Fruit fly (Drosophila melanogaster) whole organism, embryonic: ENCODE results near the gene Cpr64Ab.

Experiments used
- CG10147 ChIP-seq: fragments of 200-800 bp; sonication (Bioruptor generic); optimal IDR thresholded peaks from 2 replicates; lab custom pipeline; 2019; ENCODE audit warnings: missing biosample characterization, mild to moderate bottlenecking, missing genetic modification characterization, moderate library complexity
- CG10267 ChIP-seq: fragments of 200-800 bp; sonication (Bioruptor generic); optimal IDR thresholded peaks from 2 replicates; lab custom pipeline; 2018; ENCODE audit warnings: missing biosample characterization, mild to moderate bottlenecking, missing genetic modification characterization, moderate library complexity
- CG10274 ChIP-seq: fragments of 200-800 bp; sonication (Bioruptor generic); optimal IDR thresholded peaks from 3 replicates; lab custom pipeline; 2017; ENCODE audit warnings: missing biosample characterization, mild to moderate bottlenecking, missing genetic modification characterization
- CG10321 ChIP-seq: fragments of 200-800 bp; sonication (Bioruptor generic); IDR thresholded peaks from 2 replicates; pipeline ENCODE4 v1.3.6; 2022; ENCODE audit warnings: missing biosample characterization, missing genetic modification characterization
- CG10366 ChIP-seq: fragments of 200-800 bp; sonication (Bioruptor generic); IDR thresholded peaks from 2 replicates; pipeline ENCODE4 v1.3.6; 2022; ENCODE audit warnings: missing biosample characterization, missing genetic modification characterization
- CG10959 ChIP-seq: fragments of 200-800 bp; sonication (Bioruptor generic); IDR thresholded peaks from 2 replicates; pipeline ENCODE4 v1.3.6; 2022; ENCODE audit warnings: missing biosample characterization, missing genetic modification characterization
- CG11695 ChIP-seq: fragments of 200-800 bp; sonication (Bioruptor generic); IDR thresholded peaks from 3 replicates; pipeline ENCODE4 v1.3.6; 2022; ENCODE audit warnings: missing biosample characterization, missing genetic modification characterization
- CG1603 ChIP-seq: fragments of 200-800 bp; sonication (Bioruptor generic); optimal IDR thresholded peaks from 2 replicates; lab custom pipeline; 2019; ENCODE audit warnings: missing biosample characterization, mild to moderate bottlenecking, missing genetic modification characterization, moderate library complexity
- CG16863 ChIP-seq: fragments of 200-800 bp; sonication (Bioruptor generic); optimal IDR thresholded peaks from 3 replicates; lab custom pipeline; 2016; ENCODE audit warnings: missing biosample characterization, missing genetic modification characterization
- CG17385 ChIP-seq: fragments of 200-800 bp; sonication (Bioruptor generic); optimal IDR thresholded peaks from 3 replicates; lab custom pipeline; 2018; ENCODE audit warnings: missing biosample characterization, mild to moderate bottlenecking, missing genetic modification characterization
- CG30403 ChIP-seq: fragments of 200-800 bp; sonication (Bioruptor generic); optimal IDR thresholded peaks from 3 replicates; lab custom pipeline; 2016; ENCODE audit warnings: missing biosample characterization, missing genetic modification characterization
- CG42726 ChIP-seq: fragments of 200-800 bp; sonication (Bioruptor generic); IDR thresholded peaks from 2 replicates; pipeline ENCODE4 v1.3.6; 2022; ENCODE audit warnings: missing biosample characterization, missing genetic modification characterization; ENCODE audit not compliant: partially characterized antibody
- CG43689 ChIP-seq: fragments of 200-800 bp; sonication (Bioruptor generic); IDR thresholded peaks from 2 replicates; pipeline ENCODE4 v1.3.6; 2022; ENCODE audit warnings: missing biosample characterization, missing genetic modification characterization
- CG4617 ChIP-seq: fragments of 200-800 bp; sonication (Bioruptor generic); optimal IDR thresholded peaks from 3 replicates; lab custom pipeline; 2016; ENCODE audit warnings: missing biosample characterization, missing genetic modification characterization, borderline replicate concordance
- CG6791 ChIP-seq: fragments of 200-800 bp; sonication (Bioruptor generic); IDR thresholded peaks from 3 replicates; pipeline ENCODE4 v1.3.6; 2022; ENCODE audit warnings: missing biosample characterization, missing genetic modification characterization; ENCODE audit not compliant: partially characterized antibody
- CG7963 ChIP-seq: fragments of 200-800 bp; sonication (Bioruptor generic); IDR thresholded peaks from 3 replicates; pipeline ENCODE4 v1.3.6; 2022; ENCODE audit warnings: missing biosample characterization, missing genetic modification characterization; ENCODE audit not compliant: partially characterized antibody
- CG8290 ChIP-seq, 3 experiments: fragments of 200-800 bp; sonication (Bioruptor generic); optimal IDR thresholded peaks; 2 replicates each; lab custom pipeline; 2016 to 2019; ENCODE audit warnings: missing biosample characterization in 3 of 3, missing genetic modification characterization in 3 of 3, mild to moderate bottlenecking in 2 of 3, moderate library complexity in 1 of 3
- Doc2 ChIP-seq: fragments of 200-800 bp; sonication (Bioruptor generic); IDR thresholded peaks from 2 replicates; pipeline ENCODE4 v1.3.6; 2022; ENCODE audit warnings: missing biosample characterization, missing genetic modification characterization
- E2f2 ChIP-seq: fragments of 200-800 bp; sonication (Bioruptor generic); IDR thresholded peaks from 2 replicates; pipeline ENCODE4 v1.3.6; 2022; ENCODE audit warnings: missing biosample characterization, missing genetic modification characterization
- Elba2 ChIP-seq: fragments of 200-800 bp; sonication (Bioruptor generic); optimal IDR thresholded peaks from 3 replicates; lab custom pipeline; 2016; ENCODE audit warnings: missing biosample characterization, missing genetic modification characterization
- Fer1 ChIP-seq: fragments of 200-800 bp; sonication (Bioruptor generic); optimal IDR thresholded peaks from 2 replicates; lab custom pipeline; 2017; ENCODE audit warnings: missing biosample characterization, mild to moderate bottlenecking, missing genetic modification characterization
- HLH3B ChIP-seq: fragments of 200-800 bp; sonication (Bioruptor generic); IDR thresholded peaks from 2 replicates; pipeline ENCODE4 v1.3.6; 2022; ENCODE audit warnings: missing biosample characterization, missing genetic modification characterization
- Lpt ChIP-seq: fragments of >200 bp; optimal IDR thresholded peaks from 2 replicates; lab custom pipeline; 2018; ENCODE audit warnings: missing biosample characterization, missing genetic modification characterization
- Meics ChIP-seq: fragments of 200-800 bp; sonication (Bioruptor generic); optimal IDR thresholded peaks from 2 replicates; lab custom pipeline; 2017; ENCODE audit warnings: missing biosample characterization, mild to moderate bottlenecking, missing genetic modification characterization
- NK7.1 ChIP-seq: fragments of 200-800 bp; sonication (Bioruptor generic); optimal IDR thresholded peaks from 3 replicates; lab custom pipeline; 2016; ENCODE audit warnings: missing biosample characterization, missing genetic modification characterization
- Nf-YA ChIP-seq: fragments of 200-800 bp; sonication (Bioruptor generic); IDR thresholded peaks from 2 replicates; pipeline ENCODE4 v1.3.6; 2022; ENCODE audit warnings: missing biosample characterization, missing genetic modification characterization
- Opbp ChIP-seq: fragments of 200-800 bp; sonication (Bioruptor generic); IDR thresholded peaks from 3 replicates; pipeline ENCODE4 v1.3.6; 2022; ENCODE audit warnings: missing biosample characterization, missing genetic modification characterization; ENCODE audit not compliant: partially characterized antibody
- PHDP ChIP-seq: fragments of 200-800 bp; sonication (Bioruptor generic); optimal IDR thresholded peaks from 3 replicates; lab custom pipeline; 2018; ENCODE audit warnings: missing biosample characterization, mild to moderate bottlenecking, missing genetic modification characterization, moderate library complexity
- Six4 ChIP-seq: fragments of 200-800 bp; sonication (Bioruptor generic); optimal IDR thresholded peaks from 2 replicates; lab custom pipeline; 2016; ENCODE audit warnings: missing biosample characterization, missing genetic modification characterization
- Xbp1 ChIP-seq: fragments of 200-800 bp; sonication (Bioruptor generic); optimal IDR thresholded peaks from 3 replicates; lab custom pipeline; 2016; ENCODE audit warnings: missing biosample characterization, mild to moderate bottlenecking, missing genetic modification characterization
- ash1 ChIP-seq: fragments of 200-800 bp; sonication (Bioruptor generic); optimal IDR thresholded peaks from 2 replicates; lab custom pipeline; 2018; ENCODE audit warnings: missing biosample characterization, mild to moderate bottlenecking, missing genetic modification characterization
- ato ChIP-seq: fragments of 200-800 bp; sonication (Bioruptor generic); IDR thresholded peaks from 2 replicates; pipeline ENCODE4 v1.3.6; 2022; ENCODE audit warnings: missing biosample characterization, missing genetic modification characterization; ENCODE audit not compliant: partially characterized antibody
- bab2 ChIP-seq: fragments of 200-800 bp; sonication (Bioruptor generic); optimal IDR thresholded peaks from 2 replicates; lab custom pipeline; 2016; ENCODE audit warnings: missing biosample characterization, missing genetic modification characterization
- cas ChIP-seq: fragments of 200-800 bp; sonication (Bioruptor generic); IDR thresholded peaks from 2 replicates; pipeline ENCODE4 v1.3.6; 2022; ENCODE audit warnings: missing biosample characterization, missing genetic modification characterization
- corto ChIP-seq: fragments of 200-800 bp; sonication (Bioruptor generic); optimal IDR thresholded peaks from 2 replicates; lab custom pipeline; 2016; ENCODE audit warnings: missing biosample characterization, mild to moderate bottlenecking, missing genetic modification characterization, moderate library complexity
- dati ChIP-seq: fragments of 200-800 bp; sonication (Bioruptor generic); IDR thresholded peaks from 2 replicates; pipeline ENCODE4 v1.3.6; 2022; ENCODE audit warnings: missing biosample characterization, missing genetic modification characterization
- ftz-f1 ChIP-seq: fragments of 200-800 bp; sonication (Bioruptor generic); optimal IDR thresholded peaks from 2 replicates; lab custom pipeline; 2016; ENCODE audit warnings: missing biosample characterization, missing genetic modification characterization
- hth ChIP-seq: fragments of >200 bp; optimal IDR thresholded peaks from 2 replicates; lab custom pipeline; 2017; ENCODE audit warnings: inconsistent platforms
- kay ChIP-seq: fragments of 200-800 bp; sonication (Bioruptor generic); optimal IDR thresholded peaks from 2 replicates; lab custom pipeline; 2016; ENCODE audit warnings: missing biosample characterization, missing genetic modification characterization
- knrl ChIP-seq: fragments of 200-800 bp; sonication (Bioruptor generic); IDR thresholded peaks from 3 replicates; pipeline ENCODE4 v1.3.6; 2022; ENCODE audit warnings: missing biosample characterization, missing genetic modification characterization; ENCODE audit not compliant: partially characterized antibody
- lov ChIP-seq, 2 experiments: fragments of 200-800 bp in 1 of 2; fragments of >200 bp in 1 of 2; sonication (Bioruptor generic) in 1 of 2; IDR thresholded peaks in 1 of 2; optimal IDR thresholded peaks in 1 of 2; 2 replicates in 1 of 2; 3 replicates in 1 of 2; pipeline versions ENCODE4 v1.3.6 to Lab custom; 2017 to 2022; ENCODE audit warnings: missing biosample characterization in 1 of 2, missing genetic modification characterization in 1 of 2
- org-1 ChIP-seq: fragments of 200-800 bp; sonication (Bioruptor generic); optimal IDR thresholded peaks from 2 replicates; lab custom pipeline; 2017; ENCODE audit warnings: missing biosample characterization, missing genetic modification characterization
- run ChIP-seq: fragments of 200-800 bp; sonication (Bioruptor generic); optimal IDR thresholded peaks from 3 replicates; lab custom pipeline; 2018; ENCODE audit warnings: missing biosample characterization, mild to moderate bottlenecking, missing genetic modification characterization
- tin ChIP-seq: fragments of 200-800 bp; sonication (Bioruptor generic); optimal IDR thresholded peaks from 3 replicates; lab custom pipeline; 2016; ENCODE audit warnings: missing biosample characterization, missing genetic modification characterization
- tio ChIP-seq: fragments of 200-800 bp; sonication (Bioruptor generic); optimal IDR thresholded peaks from 2 replicates; lab custom pipeline; 2017; ENCODE audit warnings: missing biosample characterization, missing genetic modification characterization, inconsistent platforms
- wek ChIP-seq: fragments of 200-800 bp; sonication (Bioruptor generic); optimal IDR thresholded peaks from 3 replicates; lab custom pipeline; 2018; ENCODE audit warnings: missing biosample characterization, mild to moderate bottlenecking, missing genetic modification characterization, moderate library complexity
- zen2 ChIP-seq: fragments of 200-800 bp; sonication (Bioruptor generic); IDR thresholded peaks from 3 replicates; pipeline ENCODE4 v1.3.6; 2022; ENCODE audit warnings: missing biosample characterization, missing genetic modification characterization; ENCODE audit not compliant: partially characterized antibody

The Cpr64Ab gene

dm6 chr3L:4239442-4240322, 28.3 kb upstream of the Cpr64Ab start, which contains the start of gene Sqor (continued):
- no peak for TF ChIP-seq CG10959 (GFP tag; lab: Robert Waterston, UW)
- peak; percentile 85 for TF ChIP-seq CG11695 (GFP tag; lab: Robert Waterston, UW)
- peak; percentile 59 for TF ChIP-seq CG8290 (GFP tag; optimal IDR thresholded peaks at IDR 0.05; lab: Kevin White, UChicago)
- peak; percentile 34 to 97 for TF ChIP-seq CG8290 (tag; optimal IDR thresholded peaks at IDR 0.05; lab: Kevin White, UChicago)
- peak; percentile 89 for TF ChIP-seq NK7.1 (GFP tag; lab: Kevin White, UChicago)
- TF ChIP-seq org-1 (GFP tag; lab: Kevin White, UChicago) = peak; percentile 85
- TF ChIP-seq cas (GFP tag; lab: Robert Waterston, UW) = peak; percentile 74
- no peak for TF ChIP-seq Lpt (GFP tag; lab: Kevin White, UChicago)
- TF ChIP-seq hth (lab: Kevin White, UChicago) = no peak
- 0 out of 2 replicates have a peak, but pooled peaks have one; percentile 1 for TF ChIP-seq dati (GFP tag; lab: Robert Waterston, UW)
- peak; percentile 71 for TF ChIP-seq bab2
- TF ChIP-seq tio (GFP tag; lab: Kevin White, UChicago) = no peak
- peak; percentile 77 for TF ChIP-seq CG10274 (GFP tag; lab: Kevin White, UChicago)
- TF ChIP-seq Fer1 (GFP tag; lab: Kevin White, UChicago) = peak; percentile 89
- TF ChIP-seq Elba2 (GFP tag; lab: Kevin White, UChicago) = no peak
- peak; percentile 83 for TF ChIP-seq corto (GFP tag; lab: Kevin White, UChicago)
- TF ChIP-seq Six4 (GFP tag; lab: Kevin White, UChicago) = peak; percentile 32
- peak; percentile 57; the same call in 1 of the 2 replicates for TF ChIP-seq CG10321 (GFP tag; lab: Robert Waterston, UW)
- peak; percentile 59 for TF ChIP-seq E2f2
- peak; percentile 57 for TF ChIP-seq ash1
- peak; percentile 75 for TF ChIP-seq Nf-YA (GFP tag; lab: Robert Waterston, UW)
- peak; percentile 98 for TF ChIP-seq ftz-f1 (GFP tag; lab: Kevin White, UChicago)
- peak; percentile 83 for TF ChIP-seq CG17385 (GFP tag; lab: Kevin White, UChicago)
- TF ChIP-seq Xbp1 (GFP tag; lab: Kevin White, UChicago) = peak; percentile 88
- peak; percentile 58 for TF ChIP-seq wek
- TF ChIP-seq CG10366 (GFP tag; lab: Robert Waterston, UW) = peak; percentile 82
- peak; percentile 54 for TF ChIP-seq kay (GFP tag; lab: Kevin White, UChicago)
- peak; percentile 59 for TF ChIP-seq HLH3B (GFP tag; lab: Robert Waterston, UW)
- no peak for TF ChIP-seq lov (optimal IDR thresholded peaks at IDR 0.05; lab: Kevin White, UChicago)
- peak; percentile 59; the same call in 1 of the 3 replicates for TF ChIP-seq lov (GFP tag; IDR thresholded peaks at IDR 0.05; lab: Robert Waterston, UW)
- peak; percentile 62 for TF ChIP-seq Doc2 (GFP tag; lab: Robert Waterston, UW)
- TF ChIP-seq zen2 (GFP tag; lab: Robert Waterston, UW) = no peak
- TF ChIP-seq CG42726 = no peak
- no peak for TF ChIP-seq ato (GFP tag; lab: Robert Waterston, UW)
- peak; percentile 56 for TF ChIP-seq CG10267 (tag; lab: Kevin White, UChicago)
- peak; percentile 92 for TF ChIP-seq Meics (GFP tag; lab: Kevin White, UChicago)
- TF ChIP-seq CG4617 = peak; percentile 4
- peak; percentile 91 for TF ChIP-seq CG10147 (GFP tag; lab: Kevin White, UChicago)
- TF ChIP-seq CG43689 (GFP tag; lab: Robert Waterston, UW) = no peak; the same call in 1 of the 2 replicates
- no peak for TF ChIP-seq Opbp (GFP tag; lab: Robert Waterston, UW)
- no peak for TF ChIP-seq CG7963 (GFP tag; lab: Robert Waterston, UW)
- peak; percentile 91 for TF ChIP-seq CG30403 (GFP tag; lab: Kevin White, UChicago)
- no peak for TF ChIP-seq knrl (GFP tag; lab: Robert Waterston, UW)
- peak; percentile 75 for TF ChIP-seq CG16863 (GFP tag; lab: Kevin White, UChicago)
- TF ChIP-seq run (tag; lab: Kevin White, UChicago) = peak; percentile 79
- TF ChIP-seq CG1603 (tag; lab: Kevin White, UChicago) = peak; percentile 89
- 0 out of 3 replicates have a peak, but pooled peaks have one; percentile 43 for TF ChIP-seq CG6791 (GFP tag; lab: Robert Waterston, UW)
- peak; percentile 54 for TF ChIP-seq tin (GFP tag; lab: Kevin White, UChicago)
- TF ChIP-seq PHDP (tag; lab: Kevin White, UChicago) = peak; percentile 89
